Fruit fly (Drosophila melanogaster) whole organism, pupa: ENCODE measurements around the gene CG4645.
A peak's percentile ranks its signal among the peaks of the same experiment; 100 is the strongest.

Experiments
- CG10348 ChIP-seq: fragments of 200-800 bp; sonication (Bioruptor generic); IDR thresholded peaks from 2 replicates; pipeline ENCODE4 v1.3.6; 2022; ENCODE audit warnings: missing biosample characterization, missing genetic modification characterization
- CG12605 ChIP-seq: fragments of 200-800 bp; sonication (Bioruptor generic); IDR thresholded peaks from 2 replicates; pipeline ENCODE4 v1.3.6; 2022; ENCODE audit warnings: missing biosample characterization, missing genetic modification characterization
- CG13204 ChIP-seq: fragments of 200-800 bp; sonication (Bioruptor generic); optimal IDR thresholded peaks from 2 replicates; lab custom pipeline; 2018; ENCODE audit warnings: missing biosample characterization, mild to moderate bottlenecking, missing genetic modification characterization, moderate library complexity
- CG14655 ChIP-seq: fragments of 200-800 bp; sonication (Bioruptor generic); optimal IDR thresholded peaks from 3 replicates; lab custom pipeline; 2017; ENCODE audit warnings: mild to moderate bottlenecking, missing biosample characterization, missing genetic modification reagents, missing genetic modification characterization
- CG15710 ChIP-seq: fragments of 200-800 bp; sonication (Bioruptor generic); optimal IDR thresholded peaks from 2 replicates; lab custom pipeline; 2018; ENCODE audit warnings: missing biosample characterization, mild to moderate bottlenecking, missing genetic modification characterization, moderate library complexity
- CG17806 ChIP-seq: fragments of 200-800 bp; sonication (Bioruptor generic); optimal IDR thresholded peaks from 2 replicates; lab custom pipeline; 2018; ENCODE audit warnings: missing biosample characterization, mild to moderate bottlenecking, missing genetic modification characterization, moderate library complexity
- CG34367 ChIP-seq: fragments of 200-800 bp; sonication (Bioruptor generic); optimal IDR thresholded peaks from 2 replicates; lab custom pipeline; 2018; ENCODE audit warnings: missing biosample characterization, mild to moderate bottlenecking, missing genetic modification characterization
- CG4496 ChIP-seq: fragments of 200-800 bp; sonication (Bioruptor generic); IDR thresholded peaks from 3 replicates; pipeline ENCODE4 v1.3.6; 2022; ENCODE audit warnings: missing biosample characterization, missing genetic modification characterization
- CG8301 ChIP-seq: fragments of 200-800 bp; sonication (Bioruptor generic); optimal IDR thresholded peaks from 2 replicates; lab custom pipeline; 2018; ENCODE audit warnings: missing biosample characterization, mild to moderate bottlenecking, missing genetic modification characterization
- CG9948 ChIP-seq: fragments of 200-800 bp; sonication (Bioruptor generic); optimal IDR thresholded peaks from 2 replicates; lab custom pipeline; 2018; ENCODE audit warnings: missing biosample characterization, mild to moderate bottlenecking, missing genetic modification characterization, moderate library complexity
- D1 ChIP-seq: fragments of 200-800 bp; sonication (Bioruptor generic); optimal IDR thresholded peaks from 2 replicates; lab custom pipeline; 2018; ENCODE audit warnings: missing biosample characterization, mild to moderate bottlenecking, missing genetic modification characterization, moderate library complexity
- EcR ChIP-seq: fragments of 200-800 bp; sonication (Bioruptor generic); optimal IDR thresholded peaks from 3 replicates; lab custom pipeline; 2019; ENCODE audit warnings: missing biosample characterization, missing genetic modification characterization, mild to moderate bottlenecking, moderate library complexity, missing genetic modification reagents
- rn ChIP-seq: fragments of 200-800 bp; sonication (Bioruptor generic); IDR thresholded peaks from 2 replicates; pipeline ENCODE4 v1.3.6; 2022; ENCODE audit warnings: missing biosample characterization, missing genetic modification characterization

dm6 chrX:12905901-12906689 lies 3.7 kb upstream of the CG4645 start, which contains the start of gene CG4404:
- no peak for TF ChIP-seq rn
- no peak for TF ChIP-seq CG13204
- TF ChIP-seq CG12605 = no peak
- TF ChIP-seq CG15710 (tag; lab: Kevin White, UChicago) = no peak
- no peak for TF ChIP-seq CG10348 (GFP tag; lab: Robert Waterston, UW)
- TF ChIP-seq CG14655 (GFP tag; lab: Kevin White, UChicago) = peak; percentile 24
- no peak for TF ChIP-seq CG17806 (tag; lab: Kevin White, UChicago)
- TF ChIP-seq CG9948 (tag; lab: Kevin White, UChicago) = no peak
- peak; percentile 11 for TF ChIP-seq CG8301 (tag; lab: Kevin White, UChicago)
- no peak for TF ChIP-seq CG34367
- TF ChIP-seq EcR (GFP tag; lab: Kevin White, UChicago) = no peak
- peak; percentile 62; the same call in 2 of the 3 replicates for TF ChIP-seq CG4496 (GFP tag; lab: Robert Waterston, UW)
- TF ChIP-seq D1 (tag; lab: Kevin White, UChicago) = no peak
